Worm (Caenorhabditis elegans) whole organism, mixed stage, embryonic: ENCODE results near the gene Y75B12B.3.
A peak's percentile ranks its signal among the peaks of the same experiment; 100 is the strongest.

Experiments used
- blmp-1 ChIP-seq: fragments of 150-350 bp; optimal IDR thresholded peaks from 2 replicates; lab custom pipeline; 2014; ENCODE audit warnings: missing biosample characterization, missing genetic modification characterization
- ceh-39 ChIP-seq: fragments of 150-350 bp; optimal IDR thresholded peaks from 2 replicates; lab custom pipeline; 2014; ENCODE audit warnings: missing biosample characterization, missing genetic modification characterization
- ceh-43 ChIP-seq: fragments of 200-800 bp; sonication (Bioruptor generic); optimal IDR thresholded peaks from 2 replicates; lab custom pipeline; 2018; ENCODE audit warnings: mild to moderate bottlenecking, missing genetic modification characterization, moderate library complexity, missing compliant biosample characterization
- ceh-83 ChIP-seq: fragments of 200-800 bp; sonication (Bioruptor generic); optimal IDR thresholded peaks from 2 replicates; lab custom pipeline; 2018; ENCODE audit warnings: mild to moderate bottlenecking, missing genetic modification characterization, missing compliant biosample characterization
- ces-1 ChIP-seq: fragments of 150-350 bp; optimal IDR thresholded peaks from 2 replicates; lab custom pipeline; 2014; ENCODE audit warnings: missing biosample characterization, missing genetic modification reagents, missing genetic modification characterization
- cnd-1 ChIP-seq: fragments of 200-800 bp; sonication (Bioruptor generic); optimal IDR thresholded peaks from 2 replicates; lab custom pipeline; 2018; ENCODE audit warnings: mild to moderate bottlenecking, missing genetic modification characterization, missing compliant biosample characterization
- drap-1 ChIP-seq: fragments of 200-800 bp; sonication (Bioruptor generic); optimal IDR thresholded peaks from 3 replicates; lab custom pipeline; 2018; ENCODE audit warnings: mild to moderate bottlenecking, missing genetic modification characterization, missing compliant biosample characterization
- elt-3 ChIP-seq: fragments of 150-350 bp; optimal IDR thresholded peaks from 2 replicates; lab custom pipeline; 2014; ENCODE audit warnings: missing biosample characterization, missing genetic modification characterization
- flh-1 ChIP-seq: fragments of 200-800 bp; sonication (Bioruptor generic); optimal IDR thresholded peaks from 2 replicates; lab custom pipeline; 2018; ENCODE audit warnings: mild to moderate bottlenecking, missing genetic modification characterization, moderate library complexity, missing compliant biosample characterization
- ham-2 ChIP-seq: fragments of 200-800 bp; sonication (Bioruptor generic); optimal IDR thresholded peaks from 2 replicates; lab custom pipeline; 2018; ENCODE audit warnings: mild to moderate bottlenecking, missing genetic modification characterization, missing compliant biosample characterization
- lin-13 ChIP-seq: fragments of 150-350 bp; optimal IDR thresholded peaks from 2 replicates; lab custom pipeline; 2014; ENCODE audit warnings: missing biosample characterization, missing genetic modification characterization
- lin-32 ChIP-seq: fragments of 200-800 bp; sonication (Bioruptor generic); optimal IDR thresholded peaks from 2 replicates; lab custom pipeline; 2018; ENCODE audit warnings: mild to moderate bottlenecking, missing genetic modification characterization, missing compliant biosample characterization
- lsy-2 ChIP-seq: fragments of 150-350 bp; optimal IDR thresholded peaks from 2 replicates; lab custom pipeline; 2014; ENCODE audit warnings: missing biosample characterization, missing genetic modification characterization
- mep-1 ChIP-seq: fragments of 150-350 bp; optimal IDR thresholded peaks from 2 replicates; lab custom pipeline; 2017; ENCODE audit warnings: missing biosample characterization, missing genetic modification reagents, missing genetic modification characterization, inconsistent platforms
- mls-2 ChIP-seq: sonication (generic microtip); optimal IDR thresholded peaks from 2 replicates; lab custom pipeline; 2016; ENCODE audit warnings: mild to moderate bottlenecking, missing genetic modification characterization, moderate library complexity, missing compliant biosample characterization
- nhr-12 ChIP-seq: fragments of 150-350 bp; optimal IDR thresholded peaks from 2 replicates; lab custom pipeline; 2014; ENCODE audit warnings: missing biosample characterization, missing genetic modification characterization
- nhr-2 ChIP-seq: fragments of 150-350 bp; optimal IDR thresholded peaks from 2 replicates; lab custom pipeline; 2014; ENCODE audit warnings: missing biosample characterization, missing genetic modification characterization
- nhr-237 ChIP-seq: fragments of 150-350 bp; optimal IDR thresholded peaks from 2 replicates; lab custom pipeline; 2014; ENCODE audit warnings: missing biosample characterization, missing genetic modification characterization
- nhr-76 ChIP-seq: sonication (generic microtip); optimal IDR thresholded peaks from 2 replicates; lab custom pipeline; 2017; ENCODE audit warnings: missing biosample characterization, missing genetic modification characterization
- pha-4 ChIP-seq: fragments of 150-350 bp; optimal IDR thresholded peaks from 2 replicates; lab custom pipeline; 2018; ENCODE audit warnings: missing biosample characterization, missing genetic modification reagents, missing genetic modification characterization
- sem-2 ChIP-seq: fragments of 200-800 bp; sonication (Bioruptor generic); optimal IDR thresholded peaks from 2 replicates; lab custom pipeline; 2018; ENCODE audit warnings: mild to moderate bottlenecking, missing genetic modification characterization, missing compliant biosample characterization
- snpc-4 ChIP-seq: fragments of 150-350 bp; optimal IDR thresholded peaks from 2 replicates; lab custom pipeline; 2014; ENCODE audit warnings: missing biosample characterization, missing genetic modification characterization
- sptf-1 ChIP-seq: sonication (generic microtip); optimal IDR thresholded peaks from 2 replicates; lab custom pipeline; 2017; ENCODE audit warnings: mild to moderate bottlenecking, missing genetic modification characterization, moderate library complexity, missing compliant biosample characterization
- tbx-8 ChIP-seq: fragments of 200-800 bp; sonication (Bioruptor generic); optimal IDR thresholded peaks from 2 replicates; lab custom pipeline; 2018; ENCODE audit warnings: mild to moderate bottlenecking, missing genetic modification characterization, moderate library complexity, missing compliant biosample characterization
- unc-120 ChIP-seq: sonication (generic microtip); optimal IDR thresholded peaks from 2 replicates; lab custom pipeline; 2017; ENCODE audit warnings: missing genetic modification characterization, missing compliant biosample characterization; ENCODE audit not compliant: poor library complexity, severe bottlenecking
- unc-39 ChIP-seq: fragments of 150-350 bp; optimal IDR thresholded peaks from 2 replicates; lab custom pipeline; 2014; ENCODE audit warnings: missing biosample characterization, missing genetic modification characterization
- unc-62 ChIP-seq: fragments of 150-350 bp; optimal IDR thresholded peaks from 2 replicates; lab custom pipeline; 2014; ENCODE audit warnings: missing biosample characterization, missing genetic modification reagents, missing genetic modification characterization
- zip-8 ChIP-seq: fragments of 150-350 bp; optimal IDR thresholded peaks from 2 replicates; lab custom pipeline; 2014; ENCODE audit warnings: missing biosample characterization, missing genetic modification characterization
- ztf-11 ChIP-seq: fragments of 150-350 bp; optimal IDR thresholded peaks from 2 replicates; lab custom pipeline; 2014; ENCODE audit warnings: missing biosample characterization, missing genetic modification characterization

The Y75B12B.3 gene

ce11 chrV:15187083-15188057 is 1.3 kb upstream of the Y75B12B.3 start, which contains the start of the genes cyn-7 and bath-36:
Gene cyn-7 (minus strand): TSS chrV:15187378.
Gene bath-36 (plus strand): TSS chrV:15187888.
- no peak for TF ChIP-seq elt-3
- no peak for TF ChIP-seq ceh-43 (GFP tag; lab: Kevin White, UChicago)
- no peak for TF ChIP-seq ztf-11
- peak; percentile 56 for TF ChIP-seq mep-1 (tag; lab: Kevin White, UChicago)
- no peak for TF ChIP-seq ceh-83 (GFP tag; lab: Kevin White, UChicago)
- peak; percentile 13 for TF ChIP-seq blmp-1 (tag; lab: Kevin White, UChicago)
- TF ChIP-seq unc-39 (tag; lab: Kevin White, UChicago): no peak
- TF ChIP-seq tbx-8 (GFP tag; lab: Kevin White, UChicago): no peak
- TF ChIP-seq lsy-2: peak; percentile 54
- TF ChIP-seq cnd-1: no peak
- peak; percentile 1 for TF ChIP-seq nhr-237 (tag; lab: Kevin White, UChicago)
- no peak for TF ChIP-seq nhr-12
- TF ChIP-seq unc-120 (tag; lab: Kevin White, UChicago): peak; percentile 27
- peak; percentile 22 for TF ChIP-seq drap-1 (GFP tag; lab: Kevin White, UChicago)
- peak; percentile 77 for TF ChIP-seq lin-13 (tag; lab: Kevin White, UChicago)
- no peak for TF ChIP-seq snpc-4 (tag; lab: Kevin White, UChicago)
- TF ChIP-seq flh-1 (GFP tag; lab: Kevin White, UChicago): no peak
- no peak for TF ChIP-seq nhr-2 (tag; lab: Kevin White, UChicago)
- peak; percentile 7 for TF ChIP-seq sptf-1 (tag; lab: Kevin White, UChicago)
- peak; percentile 92 for TF ChIP-seq pha-4 (tag; lab: Kevin White, UChicago)
- no peak for TF ChIP-seq ceh-39 (tag; lab: Kevin White, UChicago)
- peak; percentile 68 for TF ChIP-seq ces-1
- TF ChIP-seq ham-2 (GFP tag; lab: Kevin White, UChicago): no peak
- TF ChIP-seq lin-32: no peak
- TF ChIP-seq, all 35 proteins: peak for 10

ce11 chrV:15184097-15185040 is 1.7 kb downstream of the Y75B12B.3 start, which contains the start of gene Y75B12B.1:
Gene Y75B12B.1 (plus strand): TSS chrV:15184699.
- TF ChIP-seq nhr-76 (tag; lab: Kevin White, UChicago): no peak
- TF ChIP-seq snpc-4 (tag; lab: Kevin White, UChicago): no peak
- no peak for TF ChIP-seq unc-39 (tag; lab: Kevin White, UChicago)
- no peak for TF ChIP-seq unc-62

ce11 chrV:15182407-15182806 is 3.7 kb downstream of the Y75B12B.3 start, which contains the start of gene fbxa-84:
Gene fbxa-84 (plus strand): TSS chrV:15182440.
- no peak for TF ChIP-seq sptf-1 (tag; lab: Kevin White, UChicago)
- no peak for TF ChIP-seq pha-4 (tag; lab: Kevin White, UChicago)
- no peak for TF ChIP-seq nhr-12
- no peak for TF ChIP-seq mls-2 (tag; lab: Kevin White, UChicago)
- TF ChIP-seq sem-2 (GFP tag; lab: Kevin White, UChicago): no peak
- no peak for TF ChIP-seq ceh-43 (GFP tag; lab: Kevin White, UChicago)
- TF ChIP-seq lsy-2: no peak
- TF ChIP-seq zip-8: no peak
- no peak for TF ChIP-seq unc-120 (tag; lab: Kevin White, UChicago)
- no peak for TF ChIP-seq nhr-2 (tag; lab: Kevin White, UChicago)
- TF ChIP-seq, all 35 proteins: peak for 0

- TF ChIP-seq flh-1 (GFP tag; lab: Kevin White, UChicago) (no peak), snpc-4 (tag; lab: Kevin White, UChicago) (no peak), sptf-1 (tag; lab: Kevin White, UChicago) (no peak), nhr-76 (tag; lab: Kevin White, UChicago) (no peak), ceh-83 (GFP tag; lab: Kevin White, UChicago) (no peak), sem-2 (GFP tag; lab: Kevin White, UChicago) (no peak), nhr-2 (tag; lab: Kevin White, UChicago) (no peak)
These were observed 4.2 kb downstream of the Y75B12B.3 start for ce11 chrV:15181899-15182298.
